Worm (Caenorhabditis elegans): ENCODE measurements around the gene F46B6.12.

Gene F46B6.12

DNA sequence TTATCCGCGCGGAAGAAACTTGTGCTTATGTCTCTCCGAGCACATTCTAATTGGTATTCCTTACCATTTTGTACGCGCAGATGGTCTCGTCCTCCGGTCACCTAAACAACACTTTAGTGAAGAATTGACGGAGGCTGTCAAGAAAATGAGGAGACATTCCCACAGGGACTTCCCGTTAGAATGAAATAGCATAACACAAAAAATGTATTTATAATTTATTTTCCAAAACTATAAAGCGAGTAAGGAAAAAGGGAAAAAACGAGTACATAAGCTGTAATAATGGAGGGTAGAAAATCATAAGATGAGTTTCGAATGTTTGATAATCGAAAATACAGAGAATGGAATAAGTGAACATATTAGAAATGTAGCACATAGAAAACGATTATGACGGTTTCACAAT is at the start of gene F46B6.12:
TSS of gene F46B6.12 (minus strand) at position 101 of the 400 bp plus-strand sequence.
- TF ChIP-seq unc-62 (GFP tag; optimal IDR thresholded peaks at IDR 0.05): no peak

DNA sequence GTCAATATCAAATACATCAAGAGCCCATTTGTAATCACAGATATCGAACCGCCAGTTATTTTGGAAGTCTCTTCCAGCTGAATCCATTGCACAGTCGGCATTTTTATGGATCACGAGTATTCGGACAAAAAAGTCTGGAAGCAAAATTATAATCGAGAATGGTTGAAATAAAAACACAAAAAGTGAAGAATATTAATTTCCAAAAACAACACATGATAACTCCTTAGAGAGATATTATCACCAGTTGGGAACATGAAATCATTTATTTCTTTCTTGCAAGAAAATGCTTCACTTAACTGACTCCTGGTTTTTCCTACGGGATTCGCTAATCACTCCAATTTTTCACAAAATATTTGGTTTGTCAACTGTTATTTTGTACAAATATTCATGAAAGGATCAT is 48.5 kb upstream of the F46B6.12 start, which contains the start of gene str-2:
TSS of gene str-2 (minus strand) at position 101 of the 400 bp plus-strand sequence.
- TF ChIP-seq unc-62 (GFP tag; optimal IDR thresholded peaks at IDR 0.05): no peak

DNA sequence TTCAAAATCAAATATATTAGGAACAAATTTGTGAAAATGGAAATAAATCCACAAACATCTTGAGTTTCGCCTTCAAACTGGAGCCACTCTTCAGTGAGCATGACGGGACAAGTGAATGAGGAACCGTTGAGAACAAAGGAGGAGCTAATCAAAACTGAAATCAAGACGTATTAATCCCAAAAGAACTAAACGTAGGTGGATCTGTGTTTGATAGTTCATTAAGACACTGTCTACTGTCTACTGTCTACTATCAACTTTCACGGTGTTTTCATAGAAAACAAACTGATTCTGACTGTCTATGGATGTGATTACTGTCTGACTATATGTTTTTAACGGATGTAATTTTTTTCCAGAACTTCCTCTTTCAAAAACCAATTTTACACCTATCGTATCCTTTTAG is 46.1 kb upstream of the F46B6.12 start, which contains the start of gene str-193:
TSS of gene str-193 (minus strand) at position 101 of the 400 bp plus-strand sequence.
- no peak for TF ChIP-seq unc-62 (GFP tag; optimal IDR thresholded peaks at IDR 0.05)

DNA sequence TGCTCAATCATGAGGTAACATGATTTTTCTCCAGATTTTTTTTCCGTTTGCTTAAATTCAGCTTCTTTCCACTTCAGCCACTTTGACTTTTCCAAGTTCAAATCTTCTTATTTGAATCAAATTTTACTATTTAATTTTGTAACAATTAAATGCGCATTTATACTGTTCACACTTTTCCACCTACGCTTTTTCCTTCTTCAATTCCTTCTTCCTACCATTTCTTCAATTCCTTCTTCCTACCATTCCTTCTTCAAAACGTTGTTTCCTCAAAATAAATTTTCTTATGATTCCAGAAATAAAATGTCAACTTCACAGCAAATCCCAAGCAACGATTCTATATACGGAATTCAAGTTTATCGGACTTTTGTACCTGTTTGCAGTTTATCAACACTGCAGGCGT is 40.8 kb upstream of the F46B6.12 start, which contains the start of gene sru-31:
TSS of gene sru-31 (plus strand) at position 301 of the 400 bp plus-strand sequence.
- no peak for TF ChIP-seq unc-62 (GFP tag; optimal IDR thresholded peaks at IDR 0.05)

DNA sequence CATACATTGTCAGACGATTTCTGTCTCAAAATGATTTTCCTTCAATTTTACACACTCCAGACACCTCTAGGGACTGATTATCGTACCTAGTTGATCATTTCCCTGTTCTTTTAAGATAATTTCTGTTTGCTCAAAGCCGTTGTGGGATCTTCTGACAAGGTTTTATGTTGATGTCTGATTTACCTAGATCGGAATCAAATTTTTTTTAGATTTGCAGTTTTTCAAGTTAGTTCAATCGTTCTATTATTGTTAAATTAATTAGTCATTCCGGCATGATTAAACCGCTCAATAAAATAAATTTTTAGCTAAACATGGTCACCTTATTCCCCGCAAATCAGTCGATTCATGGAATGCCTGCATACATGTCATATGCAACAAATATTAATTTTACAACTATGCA is 37.9 kb upstream of the F46B6.12 start, which contains the start of gene sru-30:
TSS of gene sru-30 (plus strand) at position 301 of the 400 bp plus-strand sequence.
- no peak for TF ChIP-seq unc-62 (GFP tag; optimal IDR thresholded peaks at IDR 0.05)

DNA sequence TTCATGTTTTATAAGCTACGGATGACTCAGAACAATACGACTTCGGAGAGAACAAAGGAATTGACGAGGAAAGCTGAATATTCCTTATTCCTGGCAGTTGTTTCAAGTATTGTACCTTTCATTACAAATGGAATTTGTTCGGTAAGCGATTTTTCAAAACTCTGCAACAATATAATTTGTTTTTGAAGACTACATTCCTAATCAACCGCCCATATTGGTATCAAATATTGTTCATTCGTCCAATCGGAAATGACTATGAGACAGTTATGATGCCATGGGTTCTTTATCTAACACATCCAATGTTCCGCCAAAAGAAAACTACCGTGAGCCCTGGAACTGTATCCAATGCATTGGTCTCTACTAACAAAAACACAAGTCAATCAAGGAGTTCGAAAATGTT is 36.6 kb upstream of the F46B6.12 start:
- no peak for TF ChIP-seq unc-62 (GFP tag; optimal IDR thresholded peaks at IDR 0.05)

DNA sequence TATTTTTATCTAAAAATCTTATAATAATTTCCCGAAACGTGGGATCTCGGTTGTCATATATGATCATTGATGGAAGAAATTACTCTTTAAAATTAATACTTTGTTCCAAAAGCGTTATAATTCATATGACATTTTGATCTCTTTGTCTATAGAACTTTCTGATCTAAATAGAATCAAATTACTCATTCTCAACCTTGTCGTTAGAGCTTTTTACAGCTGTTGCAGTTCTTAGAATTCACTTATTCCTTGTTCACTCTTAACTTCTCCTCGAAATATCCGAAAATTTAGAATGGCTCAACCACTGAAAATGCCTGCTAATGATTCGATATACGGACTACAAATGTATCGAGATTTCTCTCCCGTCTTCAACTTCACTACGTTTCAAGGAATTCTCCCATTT is 35.5 kb upstream of the F46B6.12 start, which contains the start of gene sru-29:
TSS of gene sru-29 (plus strand) at position 301 of the 400 bp plus-strand sequence.
- TF ChIP-seq unc-62 (GFP tag; optimal IDR thresholded peaks at IDR 0.05): no peak

DNA sequence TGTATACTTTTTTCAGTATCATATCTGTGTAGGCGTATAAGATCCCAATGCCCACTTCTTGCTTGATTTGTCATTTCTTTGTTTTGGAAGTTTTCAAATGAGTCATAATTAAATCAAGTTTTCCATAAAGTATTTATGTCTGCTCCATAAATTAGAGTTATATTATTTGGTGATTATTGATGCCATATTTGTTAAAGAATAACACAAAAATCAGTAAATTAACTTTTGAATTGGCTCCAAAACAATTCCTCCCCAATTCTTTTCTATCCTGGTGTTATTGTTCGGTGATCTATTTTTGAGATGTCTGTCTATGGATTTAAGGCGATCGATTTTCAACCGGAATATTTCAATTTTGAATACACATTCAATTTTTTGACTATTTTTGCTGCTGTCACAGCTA is 29.5 kb upstream of the F46B6.12 start, which contains the start of gene sru-37:
TSS of gene sru-37 (plus strand) at position 301 of the 400 bp plus-strand sequence.
- no peak for TF ChIP-seq unc-62 (GFP tag; optimal IDR thresholded peaks at IDR 0.05)

DNA sequence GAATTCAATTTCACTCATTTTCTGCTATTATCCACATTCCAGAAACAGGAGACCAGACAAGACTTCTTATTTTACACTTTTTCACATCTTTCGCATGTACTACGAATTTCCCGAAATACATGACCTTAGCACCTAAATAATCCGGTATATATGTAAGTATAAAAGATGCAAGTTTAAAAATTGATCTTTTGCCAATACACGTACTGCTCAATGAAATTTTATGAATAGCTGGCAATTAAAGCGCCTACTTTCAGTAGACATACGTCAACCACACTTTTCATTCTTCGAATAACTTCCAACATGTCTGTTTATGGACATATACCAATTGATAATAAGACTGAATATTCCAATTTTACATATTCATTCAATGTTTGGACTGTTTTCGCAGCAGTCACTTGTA is 27.5 kb upstream of the F46B6.12 start, which contains the start of gene sru-39:
TSS of gene sru-39 (plus strand) at position 301 of the 400 bp plus-strand sequence.
- TF ChIP-seq unc-62 (GFP tag; optimal IDR thresholded peaks at IDR 0.05): no peak

DNA sequence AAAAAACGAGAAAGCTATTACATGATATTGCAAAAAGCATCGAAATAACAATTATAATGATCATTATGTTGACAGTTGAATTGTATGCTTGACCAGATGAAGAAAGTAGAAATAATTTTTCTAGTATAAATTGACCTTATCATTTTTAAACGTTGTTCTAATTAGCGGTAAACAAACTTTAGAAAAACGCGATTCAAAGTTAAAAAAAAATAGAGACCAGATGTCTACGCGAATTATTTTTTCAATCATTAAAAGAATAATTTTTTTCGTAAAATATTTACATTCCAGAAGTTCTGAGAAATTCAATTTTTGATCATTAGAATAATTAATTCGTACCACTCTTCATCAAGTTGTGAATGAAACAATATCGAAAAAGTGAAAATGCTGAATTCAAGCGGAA is 26.3 kb upstream of the F46B6.12 start, which contains the start of gene F46B6.10:
TSS of gene F46B6.10 (minus strand) at position 101 of the 400 bp plus-strand sequence.
- TF ChIP-seq unc-62 (GFP tag; optimal IDR thresholded peaks at IDR 0.05): no peak

DNA sequence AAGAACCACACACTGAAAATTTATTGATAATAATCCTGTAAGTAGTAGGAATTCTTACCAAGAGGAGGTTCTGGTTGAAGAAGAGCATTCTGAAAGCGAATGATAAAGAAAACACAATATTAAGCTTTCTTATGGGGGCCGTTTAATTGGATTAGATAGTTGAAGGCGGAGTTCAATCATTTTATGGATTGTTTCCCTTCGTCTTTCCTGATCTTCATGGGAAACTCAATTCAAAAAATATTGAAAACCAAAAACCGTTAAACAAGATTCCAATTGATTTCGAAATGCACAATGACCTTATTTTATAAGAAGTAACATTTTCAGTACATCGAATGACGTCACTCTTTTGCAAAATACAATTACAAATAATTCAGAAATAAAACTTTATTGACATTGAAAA is 23.4 kb upstream of the F46B6.12 start, which contains the start of gene F46B6.13:
TSS of gene F46B6.13 (minus strand) at position 101 of the 400 bp plus-strand sequence.
- no peak for TF ChIP-seq unc-62 (GFP tag; optimal IDR thresholded peaks at IDR 0.05)

DNA sequence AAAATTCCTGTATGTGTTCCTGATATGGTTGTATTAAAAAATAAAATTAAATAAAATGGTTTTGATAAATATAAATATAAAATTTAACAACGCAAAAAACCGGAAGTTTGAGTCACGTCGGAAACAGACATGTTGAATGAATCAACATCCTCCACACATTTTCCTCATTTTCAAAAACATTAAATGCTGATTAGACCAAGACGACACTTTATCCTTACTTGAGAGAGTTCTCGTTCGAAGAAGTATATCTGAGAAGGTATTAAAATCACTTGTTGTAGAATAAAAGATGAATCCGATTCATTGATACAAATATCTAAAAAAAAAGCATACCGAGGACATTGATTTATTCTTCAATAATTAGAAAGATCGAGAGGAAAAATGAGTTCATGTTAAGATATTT is 22.6 kb upstream of the F46B6.12 start:
- no peak for TF ChIP-seq unc-62 (GFP tag; optimal IDR thresholded peaks at IDR 0.05)

DNA sequence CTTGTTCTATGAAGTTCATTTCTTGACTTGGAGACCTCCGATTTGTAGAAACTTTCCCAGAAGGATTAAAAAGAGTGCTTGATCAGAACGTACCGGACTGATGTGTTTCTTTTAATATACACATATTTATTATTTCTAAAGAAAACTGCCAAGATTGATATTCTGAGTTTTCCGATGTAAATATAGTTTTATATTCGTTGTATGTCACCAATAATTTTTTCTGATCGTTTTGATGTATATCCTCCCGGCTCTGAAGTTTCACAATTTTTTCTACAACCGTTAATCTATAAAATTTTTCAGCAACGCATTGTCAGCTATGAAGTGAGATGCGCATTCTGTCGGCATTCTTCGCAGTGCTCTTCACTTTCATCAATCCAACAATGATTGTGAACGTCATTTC is 20.9 kb upstream of the F46B6.12 start, which contains the start of gene F46B6.9:
TSS of gene F46B6.9 (plus strand) at position 301 of the 400 bp plus-strand sequence.
- no peak for TF ChIP-seq unc-62 (GFP tag; optimal IDR thresholded peaks at IDR 0.05)

DNA sequence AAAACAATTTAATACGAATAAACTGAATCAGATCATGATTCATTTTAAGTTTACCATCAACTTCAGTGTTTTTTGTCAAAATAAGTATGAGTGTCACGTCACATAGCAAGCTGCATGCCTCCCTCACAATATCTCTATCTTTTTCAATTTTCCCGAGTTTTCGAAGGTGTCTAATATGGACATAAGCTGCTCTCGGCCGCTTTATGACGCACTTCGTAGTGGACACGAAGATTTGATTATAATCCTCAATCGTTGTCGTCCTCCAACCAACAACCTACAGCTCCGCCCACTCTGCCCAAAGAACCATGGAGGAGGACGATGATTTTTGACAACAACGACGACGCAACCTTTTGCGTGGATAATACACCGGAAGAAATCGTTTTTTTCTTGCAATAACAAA is 20.4 kb upstream of the F46B6.12 start:
- no peak for TF ChIP-seq unc-62 (GFP tag; optimal IDR thresholded peaks at IDR 0.05)

DNA sequence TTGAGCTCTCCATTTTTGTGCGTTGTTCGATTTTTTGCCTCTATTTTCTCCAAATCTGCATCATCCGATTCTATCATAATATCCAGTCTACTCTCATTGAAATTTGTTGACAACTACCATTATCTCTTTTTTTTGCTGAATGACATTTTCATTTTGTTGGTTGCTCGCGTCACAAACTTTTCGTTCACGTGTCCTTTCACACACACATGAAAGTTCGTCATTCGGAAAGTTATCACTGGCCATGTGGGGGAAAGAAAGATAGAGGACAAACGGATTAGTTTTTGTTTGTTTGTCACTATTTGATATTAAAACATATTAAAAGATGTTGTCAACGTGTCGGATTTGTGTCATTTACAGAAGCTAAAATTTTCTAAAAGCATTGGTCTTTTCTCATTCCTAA is 19.4 kb upstream of the F46B6.12 start:
- no peak for TF ChIP-seq unc-62 (GFP tag; optimal IDR thresholded peaks at IDR 0.05)

DNA sequence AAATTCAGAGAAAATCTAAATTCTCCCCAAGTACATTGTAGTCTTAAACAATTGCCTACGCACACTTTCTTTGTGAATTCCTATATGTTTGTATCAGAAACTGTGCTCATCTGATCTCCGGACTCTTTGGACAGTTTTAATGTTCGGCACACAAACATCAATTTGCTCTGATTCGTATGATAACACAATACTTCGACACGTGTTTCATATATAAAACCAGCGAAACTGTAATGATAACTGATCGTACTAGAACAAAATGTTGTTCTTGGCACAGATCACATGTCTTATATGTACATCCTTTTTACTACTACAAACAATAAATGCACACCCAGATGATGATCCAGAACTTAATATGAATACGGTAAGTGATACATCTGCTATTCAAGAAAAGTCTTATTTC is 15.7 kb upstream of the F46B6.12 start, which contains the start of gene lipl-2:
TSS of gene lipl-2 (plus strand) at position 236 of the 400 bp plus-strand sequence.
- no peak for TF ChIP-seq unc-62 (GFP tag; optimal IDR thresholded peaks at IDR 0.05)

DNA sequence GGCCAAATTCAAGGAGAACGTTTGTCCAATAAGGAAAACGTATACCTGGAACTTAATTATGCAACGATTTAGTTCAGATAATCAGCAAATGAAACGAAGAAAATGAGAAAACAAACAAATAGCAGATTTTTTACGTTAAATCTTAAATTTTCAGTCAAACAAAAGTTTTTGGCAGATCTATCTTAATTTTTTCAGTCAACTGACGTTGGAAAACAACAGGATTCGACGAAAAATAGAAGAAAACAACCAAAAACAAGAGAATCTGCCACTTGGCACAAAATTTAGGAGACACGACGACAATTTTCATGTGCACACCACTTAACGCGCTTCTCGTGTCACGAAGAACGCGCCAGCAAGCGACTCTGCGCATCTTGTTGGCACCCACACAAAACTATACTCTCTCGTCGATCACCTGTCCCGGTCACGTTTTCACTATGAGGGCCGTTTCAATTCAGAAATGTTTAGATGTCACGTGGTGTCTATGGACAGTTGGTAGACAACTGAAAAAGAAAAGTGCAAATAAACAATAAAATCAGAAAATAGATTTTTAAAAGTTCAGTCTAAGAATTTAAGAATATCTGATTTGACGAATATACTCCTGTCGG is 14.1 kb upstream of the F46B6.12 start, which contains the start of gene ztf-7:
TSS of gene ztf-7 (minus strand) at position 51 of the 605 bp plus-strand sequence.
- no peak for TF ChIP-seq unc-62 (GFP tag; optimal IDR thresholded peaks at IDR 0.05)
